Fruit fly (Drosophila melanogaster) whole organism, adult: ENCODE measurements around the gene CG42354.
A peak's percentile ranks its signal among the peaks of the same experiment; 100 is the strongest.

Experiments used
- CG11617 ChIP-seq: fragments of 200-800 bp; sonication (Bioruptor generic); optimal IDR thresholded peaks from 2 replicates; lab custom pipeline; 2017; ENCODE audit warnings: mild to moderate bottlenecking, missing biosample characterization, missing genetic modification reagents, missing genetic modification characterization
- CG12768 ChIP-seq: fragments of 200-800 bp; sonication (Bioruptor generic); optimal IDR thresholded peaks from 2 replicates; lab custom pipeline; 2017; ENCODE audit warnings: missing biosample characterization, missing genetic modification characterization, mild to moderate bottlenecking, moderate library complexity, missing genetic modification reagents
- CG14711 ChIP-seq: fragments of 200-800 bp; sonication (Bioruptor generic); optimal IDR thresholded peaks from 2 replicates; lab custom pipeline; 2018; ENCODE audit warnings: missing biosample characterization, mild to moderate bottlenecking, missing genetic modification characterization, moderate library complexity
- CG1620 ChIP-seq: fragments of 200-800 bp; sonication (Bioruptor generic); optimal IDR thresholded peaks from 2 replicates; lab custom pipeline; 2016; ENCODE audit warnings: missing biosample characterization, missing genetic modification characterization
- CG33017 ChIP-seq: fragments of 200-800 bp; sonication (Bioruptor generic); optimal IDR thresholded peaks from 2 replicates; lab custom pipeline; 2018; ENCODE audit warnings: missing biosample characterization, mild to moderate bottlenecking, missing genetic modification characterization, moderate library complexity
- CG5204 ChIP-seq: fragments of 200-800 bp; sonication (Bioruptor generic); optimal IDR thresholded peaks from 2 replicates; lab custom pipeline; 2016; ENCODE audit warnings: missing biosample characterization, missing genetic modification characterization
- CG7045 ChIP-seq: fragments of 200-800 bp; sonication (Bioruptor generic); optimal IDR thresholded peaks from 2 replicates; lab custom pipeline; 2017; ENCODE audit warnings: missing biosample characterization, mild to moderate bottlenecking, missing genetic modification characterization
- CG7101 ChIP-seq: fragments of 200-800 bp; sonication (Bioruptor generic); optimal IDR thresholded peaks from 2 replicates; lab custom pipeline; 2018; ENCODE audit warnings: missing biosample characterization, mild to moderate bottlenecking, missing genetic modification characterization, moderate library complexity
- Clk ChIP-seq: fragments of 200-800 bp; sonication (Bioruptor generic); optimal IDR thresholded peaks from 2 replicates; lab custom pipeline; 2017; ENCODE audit warnings: missing biosample characterization, missing genetic modification characterization
- Crg-1 ChIP-seq: fragments of 200-800 bp; sonication (Bioruptor generic); optimal IDR thresholded peaks from 2 replicates; lab custom pipeline; 2016; ENCODE audit warnings: missing biosample characterization, missing genetic modification characterization
- Hr96 ChIP-seq: fragments of 200-800 bp; sonication (Bioruptor generic); optimal IDR thresholded peaks from 2 replicates; lab custom pipeline; 2016; ENCODE audit warnings: missing biosample characterization, missing genetic modification characterization
- Mnt ChIP-seq: fragments of 200-800 bp; sonication (Bioruptor generic); optimal IDR thresholded peaks from 2 replicates; lab custom pipeline; 2016; ENCODE audit warnings: missing biosample characterization, mild to moderate bottlenecking, missing genetic modification characterization
- bab1 ChIP-seq: fragments of 200-800 bp; sonication (Bioruptor generic); optimal IDR thresholded peaks from 3 replicates; lab custom pipeline; 2019; ENCODE audit warnings: missing biosample characterization, mild to moderate bottlenecking, missing genetic modification characterization, moderate library complexity
- cic ChIP-seq: fragments of 200-800 bp; sonication (Bioruptor generic); optimal IDR thresholded peaks from 2 replicates; lab custom pipeline; 2017; ENCODE audit warnings: missing biosample characterization, mild to moderate bottlenecking, missing genetic modification characterization, moderate library complexity
- cnc ChIP-seq, 2 experiments: fragments of >200 bp; optimal IDR thresholded peaks; 2 replicates each; lab custom pipeline; 2017
- kay ChIP-seq: fragments of 200-800 bp; sonication (Bioruptor generic); peaks from one replicate; lab custom pipeline; 2016; ENCODE audit warnings: missing biosample characterization, missing genetic modification characterization, borderline replicate concordance
- ovo ChIP-seq: fragments of 200-800 bp; sonication (Bioruptor generic); optimal IDR thresholded peaks from 2 replicates; lab custom pipeline; 2016; ENCODE audit warnings: missing biosample characterization, missing genetic modification characterization
- pad ChIP-seq: fragments of 200-800 bp; sonication (Bioruptor generic); optimal IDR thresholded peaks from 3 replicates; lab custom pipeline; 2017; ENCODE audit warnings: missing biosample characterization, missing genetic modification characterization, mild to moderate bottlenecking, moderate library complexity, missing genetic modification reagents
- tj ChIP-seq: fragments of 200-800 bp; sonication (Bioruptor generic); optimal IDR thresholded peaks from 3 replicates; lab custom pipeline; 2017; ENCODE audit warnings: missing biosample characterization, mild to moderate bottlenecking, missing genetic modification characterization, moderate library complexity
- toe ChIP-seq: fragments of 200-800 bp; sonication (Bioruptor generic); optimal IDR thresholded peaks from 2 replicates; lab custom pipeline; 2016; ENCODE audit warnings: missing biosample characterization, missing genetic modification characterization

The CG42354 gene

dm6 chrX:16072658-16073374 lies 31.9 kb downstream of the CG42354 start:
- TF ChIP-seq CG5204 (GFP tag; lab: Kevin White, UChicago) = no peak
- no peak for TF ChIP-seq CG1620 (GFP tag; lab: Kevin White, UChicago)
- TF ChIP-seq cic (GFP tag; lab: Kevin White, UChicago) = no peak
- TF ChIP-seq CG7045 (GFP tag; lab: Kevin White, UChicago) = no peak
- no peak for TF ChIP-seq tj (GFP tag; lab: Kevin White, UChicago)
- no peak for TF ChIP-seq ovo
- no peak for TF ChIP-seq CG7101 (tag; lab: Kevin White, UChicago)
- TF ChIP-seq Clk = no peak
- TF ChIP-seq bab1 (GFP tag; lab: Kevin White, UChicago) = no peak
- TF ChIP-seq Mnt (GFP tag; lab: Kevin White, UChicago) = no peak
- no peak for TF ChIP-seq Crg-1 (GFP tag; lab: Kevin White, UChicago)
- TF ChIP-seq kay (GFP tag; lab: Kevin White, UChicago) = no peak
- TF ChIP-seq pad = no peak
- TF ChIP-seq toe (GFP tag; lab: Kevin White, UChicago) = no peak
- no peak for TF ChIP-seq Hr96 (GFP tag; lab: Kevin White, UChicago)
- TF ChIP-seq cnc (optimal IDR thresholded peaks at IDR 0.05; lab: Kevin White, UChicago) = no peak
- no peak for TF ChIP-seq CG33017 (tag; lab: Kevin White, UChicago)

- no peak for TF ChIP-seq Clk
- TF ChIP-seq pad = no peak
- TF ChIP-seq Crg-1 (GFP tag; lab: Kevin White, UChicago) = no peak
- no peak for TF ChIP-seq CG7101 (tag; lab: Kevin White, UChicago)
- no peak for TF ChIP-seq toe (GFP tag; lab: Kevin White, UChicago)
- no peak for TF ChIP-seq CG14711 (tag; lab: Kevin White, UChicago)
- TF ChIP-seq kay (GFP tag; lab: Kevin White, UChicago) = no peak
- no peak for TF ChIP-seq CG5204 (GFP tag; lab: Kevin White, UChicago)
- no peak for TF ChIP-seq Mnt (GFP tag; lab: Kevin White, UChicago)
- no peak for TF ChIP-seq CG11617 (GFP tag; lab: Kevin White, UChicago)
- peak; percentile 94 for TF ChIP-seq tj (GFP tag; lab: Kevin White, UChicago)
- no peak for TF ChIP-seq cic (GFP tag; lab: Kevin White, UChicago)
- TF ChIP-seq CG7045 (GFP tag; lab: Kevin White, UChicago) = no peak
- no peak for TF ChIP-seq CG12768 (GFP tag; lab: Kevin White, UChicago)
- no peak for TF ChIP-seq CG1620 (GFP tag; lab: Kevin White, UChicago)
- TF ChIP-seq bab1 (GFP tag; lab: Kevin White, UChicago) = peak; percentile 27
- no peak for TF ChIP-seq cnc (optimal IDR thresholded peaks at IDR 0.05; lab: Kevin White, UChicago)
- TF ChIP-seq CG33017 (tag; lab: Kevin White, UChicago) = no peak
Measured at dm6 chrX:16072193-16072592, 32.6 kb downstream of the CG42354 start.

DNA sequence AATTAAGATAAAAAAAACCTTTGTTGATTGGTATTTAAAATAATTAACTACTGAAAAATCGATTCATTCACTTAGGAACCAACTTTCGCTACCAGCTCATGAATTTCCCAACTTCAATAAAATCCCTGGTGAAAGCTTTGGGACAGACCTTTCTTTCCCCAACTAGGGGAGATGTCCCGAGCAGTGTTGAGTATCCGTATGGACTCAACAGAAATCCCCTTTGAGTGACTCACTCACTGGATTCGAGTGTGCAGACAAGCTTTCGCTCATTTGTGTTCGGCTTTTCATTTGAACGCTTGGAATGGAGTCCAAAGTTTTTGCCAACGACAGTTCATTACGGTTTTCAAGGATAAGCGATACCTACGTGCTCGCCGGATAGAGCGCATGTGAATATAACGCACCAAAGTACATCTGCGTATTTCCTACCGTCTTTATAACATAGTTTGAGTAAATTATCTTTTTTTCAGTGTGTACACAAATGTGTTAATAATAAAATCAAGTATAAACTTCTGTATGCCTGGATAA lies 41.3 kb downstream of the CG42354 start, which contains the start of gene dpr18:
dpr18 (plus strand) TSS at position 325 of the 525 bp plus-strand sequence.
- TF ChIP-seq toe (GFP tag; lab: Kevin White, UChicago) (no peak), Clk (no peak), pad (peak; percentile 98), kay (GFP tag; lab: Kevin White, UChicago) (no peak), CG5204 (GFP tag; lab: Kevin White, UChicago) (no peak), CG7045 (GFP tag; lab: Kevin White, UChicago) (no peak), tj (GFP tag; lab: Kevin White, UChicago) (no peak)

- no peak for TF ChIP-seq cnc (optimal IDR thresholded peaks at IDR 0.05; lab: Kevin White, UChicago)
- no peak for TF ChIP-seq toe (GFP tag; lab: Kevin White, UChicago)
- TF ChIP-seq bab1 (GFP tag; lab: Kevin White, UChicago) = no peak
- no peak for TF ChIP-seq CG7101 (tag; lab: Kevin White, UChicago)
- no peak for TF ChIP-seq Hr96 (GFP tag; lab: Kevin White, UChicago)
- TF ChIP-seq CG7045 (GFP tag; lab: Kevin White, UChicago) = no peak
- no peak for TF ChIP-seq CG33017 (tag; lab: Kevin White, UChicago)
- TF ChIP-seq Clk = no peak
- no peak for TF ChIP-seq tj (GFP tag; lab: Kevin White, UChicago)
- no peak for TF ChIP-seq pad
- TF ChIP-seq Crg-1 (GFP tag; lab: Kevin White, UChicago) = no peak
- TF ChIP-seq kay (GFP tag; lab: Kevin White, UChicago) = no peak
- TF ChIP-seq CG1620 (GFP tag; lab: Kevin White, UChicago) = no peak
- no peak for TF ChIP-seq cic (GFP tag; lab: Kevin White, UChicago)
Measured at dm6 chrX:16062720-16063413, 41.9 kb downstream of the CG42354 start, which contains the start of gene CG12395. TSS of gene CG12395 (minus strand) at chrX:16062898.
